Fruit fly (Drosophila melanogaster) whole organism, wandering third instar larva: ENCODE results near the gene Ccp84Af.

Experiments used
- CG32264 ChIP-seq: fragments of 200-800 bp; sonication (Bioruptor generic); optimal IDR thresholded peaks from 2 replicates; lab custom pipeline; 2016; ENCODE audit warnings: missing biosample characterization, missing genetic modification characterization
- CG9705 ChIP-seq: fragments of 200-800 bp; sonication (Bioruptor generic); optimal IDR thresholded peaks from 2 replicates; lab custom pipeline; 2018; ENCODE audit warnings: missing biosample characterization, mild to moderate bottlenecking, missing genetic modification characterization
- CrebA ChIP-seq: fragments of 200-800 bp; sonication (Bioruptor generic); optimal IDR thresholded peaks from 2 replicates; lab custom pipeline; 2016; ENCODE audit warnings: missing biosample characterization, mild to moderate bottlenecking, missing genetic modification characterization, borderline replicate concordance
- Dfd ChIP-seq: fragments of >200 bp; optimal IDR thresholded peaks from 2 replicates; lab custom pipeline; 2017; ENCODE audit warnings: missing biosample characterization, missing genetic modification characterization
- Dif ChIP-seq: fragments of 200-275, 200-300 bp; sonication (Bioruptor generic); optimal IDR thresholded peaks from 2 replicates; lab custom pipeline; 2018; ENCODE audit warnings: missing biosample characterization, missing genetic modification characterization; ENCODE audit not compliant: partially characterized antibody
- GATAd ChIP-seq: sonication (Bioruptor generic); optimal IDR thresholded peaks from 2 replicates; lab custom pipeline; 2016; ENCODE audit warnings: missing biosample characterization, missing genetic modification characterization
- HLH106 ChIP-seq: fragments of 200-800 bp; optimal IDR thresholded peaks from 3 replicates; lab custom pipeline; 2019; ENCODE audit warnings: missing biosample characterization, mild to moderate bottlenecking, missing genetic modification characterization, moderate library complexity
- Hnf4 ChIP-seq: fragments of 200-800 bp; sonication (Bioruptor generic); optimal IDR thresholded peaks from 2 replicates; lab custom pipeline; 2016; ENCODE audit warnings: missing biosample characterization, mild to moderate bottlenecking, missing genetic modification characterization
- Jra ChIP-seq: sonication (Bioruptor generic); optimal IDR thresholded peaks from 2 replicates; lab custom pipeline; 2016; ENCODE audit warnings: missing biosample characterization, missing genetic modification characterization
- Myc ChIP-seq: fragments of >200 bp; optimal IDR thresholded peaks from 2 replicates; lab custom pipeline; 2017
- N ChIP-seq: fragments of >200 bp; optimal IDR thresholded peaks from 2 replicates; lab custom pipeline; 2018; ENCODE audit warnings: missing biosample characterization, missing external identifiers, missing genetic modification characterization
- OdsH ChIP-seq: fragments of 200-800 bp; sonication (Bioruptor generic); optimal IDR thresholded peaks from 2 replicates; lab custom pipeline; 2016; ENCODE audit warnings: missing biosample characterization, mild to moderate bottlenecking, missing genetic modification characterization
- Sp1 ChIP-seq: fragments of 200-800 bp; sonication (Bioruptor generic); optimal IDR thresholded peaks from 3 replicates; lab custom pipeline; 2019; ENCODE audit warnings: missing biosample characterization, mild to moderate bottlenecking, missing genetic modification characterization, moderate library complexity
- dl ChIP-seq, 2 experiments: fragments of 175-275, 200-275 bp in 1 of 2; fragments of 200-275 bp in 1 of 2; sonication (Bioruptor generic); optimal IDR thresholded peaks; lab custom pipeline; 2018; ENCODE audit warnings: mild to moderate bottlenecking in 2 of 2, missing biosample characterization in 2 of 2, missing genetic modification characterization in 2 of 2, moderate library complexity in 2 of 2; ENCODE audit not compliant: partially characterized antibody in 2 of 2, insufficient read depth in 1 of 2
- dmrt93B ChIP-seq: fragments of 200-800 bp; sonication (Bioruptor generic); optimal IDR thresholded peaks from 2 replicates; lab custom pipeline; 2018; ENCODE audit warnings: missing biosample characterization, mild to moderate bottlenecking, missing genetic modification characterization
- dsf ChIP-seq: sonication (Bioruptor generic); optimal IDR thresholded peaks from 2 replicates; lab custom pipeline; 2016; ENCODE audit warnings: missing biosample characterization, missing genetic modification characterization, borderline replicate concordance
- ey ChIP-seq: fragments of 200-800 bp; sonication (Bioruptor generic); optimal IDR thresholded peaks from 2 replicates; lab custom pipeline; 2016; ENCODE audit warnings: missing biosample characterization, missing genetic modification characterization
- foxo ChIP-seq, 2 experiments: fragments of 200-800 bp; sonication (Bioruptor generic); optimal IDR thresholded peaks; 2 replicates in 1 of 2; 3 replicates in 1 of 2; lab custom pipeline; 2016 to 2017; ENCODE audit warnings: missing biosample characterization in 2 of 2, missing genetic modification characterization in 2 of 2
- fru ChIP-seq: fragments of 200-800 bp; sonication (Bioruptor generic); optimal IDR thresholded peaks from 3 replicates; lab custom pipeline; 2016; ENCODE audit warnings: missing biosample characterization, mild to moderate bottlenecking, missing genetic modification characterization
- h ChIP-seq: fragments of 200-800 bp; sonication (Bioruptor generic); optimal IDR thresholded peaks from 3 replicates; lab custom pipeline; 2016; ENCODE audit warnings: missing biosample characterization, mild to moderate bottlenecking, missing genetic modification characterization
- lola ChIP-seq: fragments of >200 bp; optimal IDR thresholded peaks from 2 replicates; lab custom pipeline; 2017; ENCODE audit warnings: missing biosample characterization, missing genetic modification characterization
- pan ChIP-seq: fragments of >200 bp; optimal IDR thresholded peaks from 2 replicates; lab custom pipeline; 2017
- psq ChIP-seq: fragments of 200-800 bp; sonication (Bioruptor generic); optimal IDR thresholded peaks from 3 replicates; lab custom pipeline; 2017; ENCODE audit warnings: missing biosample characterization, mild to moderate bottlenecking, missing genetic modification characterization, moderate library complexity
- rgr ChIP-seq: fragments of 200-800 bp; sonication (Bioruptor generic); optimal IDR thresholded peaks from 3 replicates; lab custom pipeline; 2016; ENCODE audit warnings: missing biosample characterization, mild to moderate bottlenecking, missing genetic modification characterization
- sage ChIP-seq: fragments of 200-800 bp; sonication (Bioruptor generic); optimal IDR thresholded peaks from 2 replicates; lab custom pipeline; 2016; ENCODE audit warnings: missing biosample characterization, mild to moderate bottlenecking, missing genetic modification characterization
- sv ChIP-seq: fragments of 200-800 bp; sonication (Bioruptor generic); optimal IDR thresholded peaks from 3 replicates; lab custom pipeline; 2016; ENCODE audit warnings: missing biosample characterization, missing genetic modification characterization
- tai ChIP-seq: sonication (Bioruptor generic); optimal IDR thresholded peaks from 2 replicates; lab custom pipeline; 2016; ENCODE audit warnings: missing biosample characterization, missing genetic modification characterization
- usp ChIP-seq: fragments of >200 bp; optimal IDR thresholded peaks from 2 replicates; lab custom pipeline; 2017; ENCODE audit warnings: missing biosample characterization, missing genetic modification characterization
- woc ChIP-seq: sonication (Bioruptor generic); optimal IDR thresholded peaks from 2 replicates; lab custom pipeline; 2016; ENCODE audit warnings: missing biosample characterization, mild to moderate bottlenecking, missing genetic modification characterization

The Ccp84Af gene

DNA sequence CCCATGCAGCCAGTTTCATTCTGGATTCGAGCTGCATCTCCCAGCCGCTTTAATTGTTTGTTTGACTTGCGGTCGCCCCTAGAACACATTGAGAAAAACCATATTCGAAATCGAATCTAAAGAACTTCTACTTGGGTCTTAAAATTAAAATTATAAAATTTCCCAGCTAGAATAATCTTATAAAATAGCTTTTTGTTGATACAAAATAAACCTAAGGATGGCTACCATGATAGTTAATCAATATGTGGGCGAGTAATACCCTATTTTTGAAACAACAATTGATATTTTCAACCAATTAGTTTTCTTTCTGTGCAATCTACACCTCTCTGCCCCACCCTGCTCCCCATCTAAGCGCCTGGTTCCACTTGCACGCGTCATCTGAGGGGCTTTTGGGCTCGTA lies 15.5 kb downstream of the Ccp84Af start:
- TF ChIP-seq dsf (GFP tag; lab: Kevin White, UChicago) (no peak), N (GFP tag; lab: Kevin White, UChicago) (no peak), h (GFP tag; lab: Kevin White, UChicago) (peak; percentile 48), fru (GFP tag; lab: Kevin White, UChicago) (peak; percentile 32), pan (lab: Kevin White, UChicago) (no peak), ey (GFP tag; lab: Kevin White, UChicago) (peak; percentile 29), HLH106 (peak; percentile 42)

- TF ChIP-seq Jra (GFP tag; lab: Kevin White, UChicago), result no peak
- TF ChIP-seq dl (GFP tag; optimal IDR thresholded peaks at IDR 0.05; lab: Kevin White, UChicago; ENCODE audit: insufficient read depth in 1 of 2, partially characterized antibody in 2 of 2), result no peak
- TF ChIP-seq foxo (GFP tag; optimal IDR thresholded peaks at IDR 0.05; lab: Kevin White, UChicago), result no peak
- no peak for TF ChIP-seq N (GFP tag; lab: Kevin White, UChicago)
- no peak for TF ChIP-seq lola
Measured at dm6 chr3R:6672303-6673007, 17.6 kb downstream of the Ccp84Af start.

dm6 chr3R:6668234-6668633 lies 21.8 kb downstream of the Ccp84Af start:
- TF ChIP-seq dmrt93B (no peak), psq (GFP tag; lab: Kevin White, UChicago) (no peak), tai (GFP tag; lab: Kevin White, UChicago) (no peak), sv (GFP tag; lab: Kevin White, UChicago) (no peak), Dfd (GFP tag; lab: Kevin White, UChicago) (no peak), woc (GFP tag; lab: Kevin White, UChicago) (no peak), dsf (GFP tag; lab: Kevin White, UChicago) (no peak), HLH106 (no peak), CG9705 (no peak), sage (GFP tag; lab: Kevin White, UChicago) (no peak), Dif (GFP tag; lab: Kevin White, UChicago) (no peak), Myc (lab: Kevin White, UChicago) (no peak), usp (GFP tag; lab: Kevin White, UChicago) (no peak), CG32264 (GFP tag; lab: Kevin White, UChicago) (no peak), Jra (GFP tag; lab: Kevin White, UChicago) (no peak), OdsH (no peak), GATAd (no peak)

- no peak for TF ChIP-seq dl (GFP tag; optimal IDR thresholded peaks at IDR 0.05; lab: Kevin White, UChicago; ENCODE audit: insufficient read depth in 1 of 2, partially characterized antibody in 2 of 2)
- no peak for TF ChIP-seq dmrt93B
- no peak for TF ChIP-seq rgr (GFP tag; lab: Kevin White, UChicago)
Measured at dm6 chr3R:6667245-6667644, 22.8 kb downstream of the Ccp84Af start.

- TF ChIP-seq Sp1 (GFP tag; lab: Kevin White, UChicago), result no peak
- no peak for TF ChIP-seq N (GFP tag; lab: Kevin White, UChicago)
- no peak for TF ChIP-seq rgr (GFP tag; lab: Kevin White, UChicago)
- no peak for TF ChIP-seq foxo (GFP tag; optimal IDR thresholded peaks at IDR 0.05; lab: Kevin White, UChicago)
- TF ChIP-seq Hnf4, result no peak
- no peak for TF ChIP-seq Jra (GFP tag; lab: Kevin White, UChicago)
- TF ChIP-seq tai (GFP tag; lab: Kevin White, UChicago), result no peak
- no peak for TF ChIP-seq CG32264 (GFP tag; lab: Kevin White, UChicago)
- no peak for TF ChIP-seq lola
- no peak for TF ChIP-seq woc (GFP tag; lab: Kevin White, UChicago)
- no peak for TF ChIP-seq sage (GFP tag; lab: Kevin White, UChicago)
- no peak for TF ChIP-seq CrebA (GFP tag; lab: Kevin White, UChicago)
Measured at dm6 chr3R:6665117-6665654, 24.9 kb downstream of the Ccp84Af start.
